Fruit fly (Drosophila melanogaster): ENCODE results near the gene CG33764.

CG33764 gene

dm6 chr3L:4225647-4226470 is 41.4 kb downstream of the CG33764 start:
- TF ChIP-seq CG17801 (GFP tag; optimal IDR thresholded peaks at IDR 0.05; ENCODE audit: partially characterized antibody), result no peak

- no peak for TF ChIP-seq CG17801 (GFP tag; optimal IDR thresholded peaks at IDR 0.05; ENCODE audit: partially characterized antibody)
Measured at dm6 chr3L:4221792-4222191, 45.5 kb downstream of the CG33764 start.

dm6 chr3L:4221226-4221770 is 46.0 kb downstream of the CG33764 start:
- TF ChIP-seq CG17801 (GFP tag; optimal IDR thresholded peaks at IDR 0.05; ENCODE audit: partially characterized antibody), result no peak

dm6 chr3L:4220679-4221078 is 46.6 kb downstream of the CG33764 start:
- TF ChIP-seq CG17801 (GFP tag; optimal IDR thresholded peaks at IDR 0.05; ENCODE audit: partially characterized antibody), result no peak

- no peak for TF ChIP-seq CG17801 (GFP tag; optimal IDR thresholded peaks at IDR 0.05; ENCODE audit: partially characterized antibody)
Measured at dm6 chr3L:4219291-4220228, 47.7 kb downstream of the CG33764 start.
